Fruit fly (Drosophila melanogaster): ENCODE measurements around the gene CG13965.

- TF ChIP-seq CG32264 (GFP tag; optimal IDR thresholded peaks at IDR 0.05) (no peak), usp (GFP tag; optimal IDR thresholded peaks at IDR 0.05) (no peak), Abd-B (GFP tag; optimal IDR thresholded peaks at IDR 0.05) (no peak), brk (GFP tag; optimal IDR thresholded peaks at IDR 0.05) (no peak), psq (GFP tag; optimal IDR thresholded peaks at IDR 0.05) (no peak), pan (optimal IDR thresholded peaks at IDR 0.05) (no peak), OdsH (GFP tag; optimal IDR thresholded peaks at IDR 0.05) (no peak), sv (GFP tag; optimal IDR thresholded peaks at IDR 0.05) (no peak), h (GFP tag; optimal IDR thresholded peaks at IDR 0.05) (no peak), Hr78 (GFP tag; optimal IDR thresholded peaks at IDR 0.05) (no peak), sage (GFP tag; optimal IDR thresholded peaks at IDR 0.05) (no peak), CG9705 (GFP tag; optimal IDR thresholded peaks at IDR 0.05) (no peak), dmrt93B (GFP tag; optimal IDR thresholded peaks at IDR 0.05) (no peak), GATAd (GFP tag; optimal IDR thresholded peaks at IDR 0.05) (no peak)
These were observed 48.7 kb downstream of the CG13965 start, which contains the start of gene TotE for dm6 chr2L:19913416-19913815.

Measured in whole organism, wandering third instar larva.